Worm (Caenorhabditis elegans): Measurements from ENCODE around the gene str-181.

ce11 chrV:12733465-12734248 is 15.1 kb upstream of the str-181 start, which contains the start of the genes dhs-21 and xbx-9:
- TF ChIP-seq ama-1 (optimal IDR thresholded peaks at IDR 0.05): no peak
- TF ChIP-seq tbx-11 (GFP tag; IDR thresholded peaks at IDR 0.05): no peak
- TF ChIP-seq ceh-36 (tag; optimal IDR thresholded peaks at IDR 0.05): no peak
- no peak for TF ChIP-seq tbx-37 (GFP tag; conservative IDR thresholded peaks at IDR 0.05)
- no peak for TF ChIP-seq scrt-1 (GFP tag; IDR thresholded peaks at IDR 0.05)
- TF ChIP-seq flt-1 (GFP tag; IDR thresholded peaks at IDR 0.05): no peak
- no peak for TF ChIP-seq B0310.2 (tag; optimal IDR thresholded peaks at IDR 0.05)
- TF ChIP-seq hmg-4 (GFP tag; optimal IDR thresholded peaks at IDR 0.05): no peak
- no peak for TF ChIP-seq hnd-1 (tag; optimal IDR thresholded peaks at IDR 0.05)
- no peak for TF ChIP-seq tra-4 (tag; optimal IDR thresholded peaks at IDR 0.05)
- TF ChIP-seq aly-1 (tag; optimal IDR thresholded peaks at IDR 0.05): no peak
- TF ChIP-seq F13C5.2 (tag; optimal IDR thresholded peaks at IDR 0.05): no peak
